Comparison of ENCODE assay signal across 5 fruit fly cellular contexts in the genomic region with DNA sequence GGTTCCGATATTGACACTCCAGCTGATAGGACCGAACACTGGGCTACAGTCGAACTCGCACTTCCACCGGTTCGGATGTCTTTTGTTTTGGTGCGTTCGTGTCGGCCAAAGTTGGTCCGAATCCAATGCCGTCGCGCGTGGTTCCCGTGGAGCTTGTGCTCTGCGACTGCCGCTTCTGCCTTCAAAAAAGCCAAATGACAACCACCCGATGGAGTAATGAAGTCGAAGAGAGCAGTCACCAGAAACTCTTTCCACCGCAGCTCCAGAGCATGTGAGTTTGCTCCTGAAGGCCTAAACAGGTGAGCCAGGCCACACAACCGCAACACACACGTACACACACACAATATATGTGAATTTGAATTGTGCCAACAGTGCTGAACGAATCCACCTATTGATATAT.
A peak's percentile ranks its signal among the peaks of the same experiment; 100 is the strongest.
TF ChIP-seq lines count a peak whose summit lies in the region.

A gene (minus strand): TSS at position 143 of the 400 bp plus-strand sequence.

- TF ChIP-seq CTCF in whole organism, embryonic (GFP tag; optimal IDR thresholded peaks at IDR 0.05; lab: Kevin White, UChicago): no peak

TF ChIP-seq in whole organism, adult, 20 proteins besides CTCF, POLR2A, EP300 and RAD21:
- TF ChIP-seq kay (GFP tag; lab: Kevin White, UChicago; ENCODE audit: borderline replicate concordance): no peak
- TF ChIP-seq bab1 (GFP tag; optimal IDR thresholded peaks at IDR 0.05; lab: Kevin White, UChicago): no peak
- peak; percentile 52 for TF ChIP-seq Mnt (GFP tag; optimal IDR thresholded peaks at IDR 0.05; lab: Kevin White, UChicago)
- TF ChIP-seq Clk (GFP tag; optimal IDR thresholded peaks at IDR 0.05; lab: Kevin White, UChicago): no peak
- TF ChIP-seq toe (GFP tag; optimal IDR thresholded peaks at IDR 0.05; lab: Kevin White, UChicago): no peak
- TF ChIP-seq ovo (GFP tag; optimal IDR thresholded peaks at IDR 0.05; lab: Kevin White, UChicago): no peak
- TF ChIP-seq pad (GFP tag; optimal IDR thresholded peaks at IDR 0.05; lab: Kevin White, UChicago): no peak
- TF ChIP-seq Hr96 (GFP tag; optimal IDR thresholded peaks at IDR 0.05; lab: Kevin White, UChicago): no peak
- TF ChIP-seq Crg-1 (GFP tag; optimal IDR thresholded peaks at IDR 0.05; lab: Kevin White, UChicago): no peak
- TF ChIP-seq tj (GFP tag; optimal IDR thresholded peaks at IDR 0.05; lab: Kevin White, UChicago): peak; percentile 15
- no peak for TF ChIP-seq CG14711 (tag; optimal IDR thresholded peaks at IDR 0.05; lab: Kevin White, UChicago)
- TF ChIP-seq CG33017 (tag; optimal IDR thresholded peaks at IDR 0.05; lab: Kevin White, UChicago): no peak
- TF ChIP-seq cic (GFP tag; optimal IDR thresholded peaks at IDR 0.05; lab: Kevin White, UChicago): no peak

TF ChIP-seq in whole organism, embryonic, 481 proteins besides CTCF, POLR2A, EP300 and RAD21 (continues in another document):
- TF ChIP-seq CG33557 (GFP tag; optimal IDR thresholded peaks at IDR 0.05; lab: Kevin White, UChicago) (no peak), Deaf1 (tag; optimal IDR thresholded peaks at IDR 0.05; lab: Kevin White, UChicago) (peak; percentile 78), CG10979 (tag; optimal IDR thresholded peaks at IDR 0.05; lab: Kevin White, UChicago) (no peak), PHDP (tag; optimal IDR thresholded peaks at IDR 0.05; lab: Kevin White, UChicago) (no peak), esg (GFP tag; conservative IDR thresholded peaks at IDR 0.05; lab: Robert Waterston, UW) (no peak), Trl (optimal IDR thresholded peaks at IDR 0.05; lab: Kevin White, UChicago) (peak in 1 of 2 experiments; percentile 6), Trl (GFP tag; optimal IDR thresholded peaks at IDR 0.05; lab: Kevin White, UChicago) (no peak), ase (GFP tag; IDR thresholded peaks at IDR 0.05; lab: Robert Waterston, UW) (no peak), CG12769 (tag; optimal IDR thresholded peaks at IDR 0.05; lab: Kevin White, UChicago) (peak; percentile 88), Abd-B (GFP tag; optimal IDR thresholded peaks at IDR 0.05; lab: Kevin White, UChicago) (no peak), unc-4 (GFP tag; IDR thresholded peaks at IDR 0.05; lab: Robert Waterston, UW; ENCODE audit: partially characterized antibody) (no peak), HLH4C (GFP tag; IDR thresholded peaks at IDR 0.05; lab: Robert Waterston, UW; ENCODE audit: partially characterized antibody) (no peak), CG1647 (GFP tag; optimal IDR thresholded peaks at IDR 0.05; lab: Kevin White, UChicago) (no peak), Neu2 (GFP tag; optimal IDR thresholded peaks at IDR 0.05; lab: Kevin White, UChicago; ENCODE audit: borderline replicate concordance) (no peak), kay (GFP tag; optimal IDR thresholded peaks at IDR 0.05; lab: Kevin White, UChicago) (no peak), CG8944 (GFP tag; optimal IDR thresholded peaks at IDR 0.05; lab: Kevin White, UChicago) (no peak), CG6791 (GFP tag; IDR thresholded peaks at IDR 0.05; lab: Robert Waterston, UW; ENCODE audit: partially characterized antibody) (no peak), CG3163 (GFP tag; optimal IDR thresholded peaks at IDR 0.05; lab: Kevin White, UChicago) (peak; percentile 17)

TF ChIP-seq in whole organism, prepupa, 60 proteins besides CTCF, POLR2A, EP300 and RAD21:
- TF ChIP-seq Sox15 (GFP tag; optimal IDR thresholded peaks at IDR 0.05; lab: Kevin White, UChicago) (no peak), Sox14 (GFP tag; optimal IDR thresholded peaks at IDR 0.05; lab: Kevin White, UChicago) (no peak), CG6163 (GFP tag; IDR thresholded peaks at IDR 0.05; lab: Robert Waterston, UW) (0 out of 3 replicates have a peak, but pooled peaks have one; percentile 15), CG32006 (GFP tag; optimal IDR thresholded peaks at IDR 0.05; lab: Kevin White, UChicago) (no peak), eg (GFP tag; IDR thresholded peaks at IDR 0.05; lab: Robert Waterston, UW) (peak; percentile 31; the same call in 1 of the 3 replicates), CG8632 (GFP tag; optimal IDR thresholded peaks at IDR 0.05; lab: Kevin White, UChicago) (no peak), Met (GFP tag; optimal IDR thresholded peaks at IDR 0.05; lab: Kevin White, UChicago) (no peak), vri (GFP tag; optimal IDR thresholded peaks at IDR 0.05; lab: Kevin White, UChicago) (peak; percentile 71), CG15336 (GFP tag; IDR thresholded peaks at IDR 0.05; lab: Robert Waterston, UW) (peak; percentile 38; the same call in 1 of the 2 replicates), CG31627 (GFP tag; optimal IDR thresholded peaks at IDR 0.05; lab: Kevin White, UChicago) (no peak), achi (GFP tag; optimal IDR thresholded peaks at IDR 0.05; lab: Kevin White, UChicago) (peak; percentile 6), CG16779 (tag; optimal IDR thresholded peaks at IDR 0.05; lab: Kevin White, UChicago) (no peak), svp (GFP tag; lab: Kevin White, UChicago) (no peak), spab (GFP tag; optimal IDR thresholded peaks at IDR 0.05; lab: Kevin White, UChicago) (no peak), CG6854 (GFP tag; optimal IDR thresholded peaks at IDR 0.05; lab: Kevin White, UChicago) (peak; percentile 47), CG8119 (GFP tag; IDR thresholded peaks at IDR 0.05; lab: Robert Waterston, UW) (peak; percentile 39; the same call in 1 of the 3 replicates)

TF ChIP-seq in whole organism, pupa, 21 proteins besides CTCF, POLR2A, EP300 and RAD21:
- TF ChIP-seq gl (tag; optimal IDR thresholded peaks at IDR 0.05; lab: Kevin White, UChicago) (no peak), rn (GFP tag; IDR thresholded peaks at IDR 0.05; lab: Robert Waterston, UW) (no peak), fd96Ca (GFP tag; IDR thresholded peaks at IDR 0.05; lab: Robert Waterston, UW) (no peak), CG8159 (tag; optimal IDR thresholded peaks at IDR 0.05; lab: Kevin White, UChicago) (no peak), CG32121 (GFP tag; IDR thresholded peaks at IDR 0.05; lab: Robert Waterston, UW) (no peak), CG10348 (GFP tag; IDR thresholded peaks at IDR 0.05; lab: Robert Waterston, UW) (no peak), Ets98B (GFP tag; IDR thresholded peaks at IDR 0.05; lab: Robert Waterston, UW) (0 out of 2 replicates have a peak, but pooled peaks have one; percentile 23), CG13204 (GFP tag; optimal IDR thresholded peaks at IDR 0.05; lab: Kevin White, UChicago) (no peak), Pif1B (GFP tag; optimal IDR thresholded peaks at IDR 0.05; lab: Kevin White, UChicago) (no peak), CG17806 (tag; optimal IDR thresholded peaks at IDR 0.05; lab: Kevin White, UChicago) (no peak), CG4496 (GFP tag; IDR thresholded peaks at IDR 0.05; lab: Robert Waterston, UW) (0 out of 3 replicates have a peak, but pooled peaks have one; percentile 37), CG9948 (tag; optimal IDR thresholded peaks at IDR 0.05; lab: Kevin White, UChicago) (no peak), CG12605 (GFP tag; IDR thresholded peaks at IDR 0.05; lab: Robert Waterston, UW) (0 out of 2 replicates have a peak, but pooled peaks have one; percentile 16), CG14655 (GFP tag; optimal IDR thresholded peaks at IDR 0.05; lab: Kevin White, UChicago) (no peak), EcR (GFP tag; optimal IDR thresholded peaks at IDR 0.05; lab: Kevin White, UChicago) (no peak), CG15710 (tag; optimal IDR thresholded peaks at IDR 0.05; lab: Kevin White, UChicago) (no peak), CG8301 (tag; optimal IDR thresholded peaks at IDR 0.05; lab: Kevin White, UChicago) (no peak), CG34367 (tag; optimal IDR thresholded peaks at IDR 0.05; lab: Kevin White, UChicago) (no peak), D1 (tag; optimal IDR thresholded peaks at IDR 0.05; lab: Kevin White, UChicago) (no peak), Snoo (tag; optimal IDR thresholded peaks at IDR 0.05; lab: Kevin White, UChicago) (no peak)

TF ChIP-seq in whole organism, wandering third instar larva, 38 proteins besides CTCF, POLR2A, EP300 and RAD21 (continues in another document):
- TF ChIP-seq Mio (GFP tag; optimal IDR thresholded peaks at IDR 0.05; lab: Kevin White, UChicago): no peak
- TF ChIP-seq lola (GFP tag; optimal IDR thresholded peaks at IDR 0.05; lab: Kevin White, UChicago): no peak
- no peak for TF ChIP-seq Rel (GFP tag; optimal IDR thresholded peaks at IDR 0.05; lab: Kevin White, UChicago)
- TF ChIP-seq Rel (tag; optimal IDR thresholded peaks at IDR 0.05; lab: Kevin White, UChicago): peak; percentile 53
- no peak for TF ChIP-seq jim (GFP tag; optimal IDR thresholded peaks at IDR 0.05; lab: Kevin White, UChicago)
- TF ChIP-seq CG9705 (GFP tag; optimal IDR thresholded peaks at IDR 0.05; lab: Kevin White, UChicago): no peak
- TF ChIP-seq pan (optimal IDR thresholded peaks at IDR 0.05; lab: Kevin White, UChicago): no peak
- TF ChIP-seq sv (GFP tag; optimal IDR thresholded peaks at IDR 0.05; lab: Kevin White, UChicago): no peak
- peak; percentile 73 for TF ChIP-seq Hr83 (GFP tag; optimal IDR thresholded peaks at IDR 0.05; lab: Kevin White, UChicago; ENCODE audit: poor library complexity, severe bottlenecking)
- TF ChIP-seq GATAd (GFP tag; optimal IDR thresholded peaks at IDR 0.05; lab: Kevin White, UChicago): no peak
- TF ChIP-seq foxo (GFP tag; optimal IDR thresholded peaks at IDR 0.05; lab: Kevin White, UChicago): no peak
- no peak for TF ChIP-seq dmrt93B (GFP tag; optimal IDR thresholded peaks at IDR 0.05; lab: Kevin White, UChicago)
- no peak for TF ChIP-seq sage (GFP tag; optimal IDR thresholded peaks at IDR 0.05; lab: Kevin White, UChicago)
- no peak for TF ChIP-seq CG32264 (GFP tag; optimal IDR thresholded peaks at IDR 0.05; lab: Kevin White, UChicago)
- TF ChIP-seq h (GFP tag; optimal IDR thresholded peaks at IDR 0.05; lab: Kevin White, UChicago): peak; percentile 53
- TF ChIP-seq fru (GFP tag; optimal IDR thresholded peaks at IDR 0.05; lab: Kevin White, UChicago): no peak
- peak; percentile 45 for TF ChIP-seq br (GFP tag; optimal IDR thresholded peaks at IDR 0.05; lab: Kevin White, UChicago)
- TF ChIP-seq HLH106 (tag; optimal IDR thresholded peaks at IDR 0.05; lab: Kevin White, UChicago): no peak
- TF ChIP-seq Sp1 (GFP tag; optimal IDR thresholded peaks at IDR 0.05; lab: Kevin White, UChicago): peak; percentile 11
- TF ChIP-seq Dif (GFP tag; optimal IDR thresholded peaks at IDR 0.05; lab: Kevin White, UChicago; ENCODE audit: partially characterized antibody): peak; percentile 80
- TF ChIP-seq psq (GFP tag; optimal IDR thresholded peaks at IDR 0.05; lab: Kevin White, UChicago): peak; percentile 8
- peak; percentile 37 to 72 for TF ChIP-seq dl (GFP tag; optimal IDR thresholded peaks at IDR 0.05; lab: Kevin White, UChicago; ENCODE audit: insufficient read depth in 1 of 2, partially characterized antibody in 2 of 2)
- peak; percentile 5 for TF ChIP-seq rgr (GFP tag; optimal IDR thresholded peaks at IDR 0.05; lab: Kevin White, UChicago)
- no peak for TF ChIP-seq usp (GFP tag; optimal IDR thresholded peaks at IDR 0.05; lab: Kevin White, UChicago)
- no peak for TF ChIP-seq woc (GFP tag; optimal IDR thresholded peaks at IDR 0.05; lab: Kevin White, UChicago)
- TF ChIP-seq Hr78 (GFP tag; optimal IDR thresholded peaks at IDR 0.05; lab: Kevin White, UChicago): no peak
- TF ChIP-seq brk (GFP tag; optimal IDR thresholded peaks at IDR 0.05; lab: Kevin White, UChicago): no peak
- TF ChIP-seq Jra (GFP tag; optimal IDR thresholded peaks at IDR 0.05; lab: Kevin White, UChicago): no peak
